Worm (Caenorhabditis elegans): ENCODE measurements around the gene ketn-1.

Gene ketn-1

DNA sequence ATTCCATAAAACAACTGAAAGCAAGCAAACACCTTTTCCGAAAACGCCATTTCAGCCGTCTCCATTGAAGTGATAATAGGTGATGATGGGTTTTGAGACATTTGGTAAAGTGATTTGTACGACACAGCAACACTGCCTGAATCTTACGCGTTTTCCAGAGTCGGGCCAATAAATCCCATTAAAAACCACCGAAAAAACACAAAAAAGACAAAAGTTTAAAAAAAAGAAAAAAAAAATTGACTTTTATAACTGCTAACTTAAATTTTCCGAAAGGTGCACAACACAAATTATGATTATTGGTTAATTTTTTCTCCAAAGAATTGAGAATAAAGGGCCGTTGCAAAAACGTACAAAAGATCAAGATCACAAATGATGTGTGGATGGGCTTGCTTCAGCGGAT lies 73.3 kb downstream of the ketn-1 start, which contains the start of gene srg-57:
Gene srg-57, minus strand, starts transcription at position 101 of the 400 bp plus-strand sequence.
- no peak for TF ChIP-seq B0310.2 (tag; optimal IDR thresholded peaks at IDR 0.05)
- TF ChIP-seq hmbx-1 (tag; optimal IDR thresholded peaks at IDR 0.05): no peak

Measured in whole organism, early embryonic.